Worm (Caenorhabditis elegans) whole organism, L4/young adult: ENCODE data around the gene kin-26.
A peak's percentile ranks its signal among the peaks of the same experiment; 100 is the strongest.

ENCODE experiments used
- W03F9.2 ChIP-seq: fragments of 150-350 bp; optimal IDR thresholded peaks from 2 replicates; lab custom pipeline; 2014; ENCODE audit warnings: missing biosample characterization, missing genetic modification characterization
- dao-5 ChIP-seq: sonication (generic microtip); optimal IDR thresholded peaks from 2 replicates; lab custom pipeline; 2016; ENCODE audit warnings: missing genotype, missing genetic modification characterization, moderate library complexity, missing compliant biosample characterization
- him-1 ChIP-seq: sonication (generic microtip); optimal IDR thresholded peaks from 2 replicates; lab custom pipeline; 2016; ENCODE audit warnings: missing genotype, missing genetic modification reagents, missing genetic modification characterization, missing compliant biosample characterization

DNA sequence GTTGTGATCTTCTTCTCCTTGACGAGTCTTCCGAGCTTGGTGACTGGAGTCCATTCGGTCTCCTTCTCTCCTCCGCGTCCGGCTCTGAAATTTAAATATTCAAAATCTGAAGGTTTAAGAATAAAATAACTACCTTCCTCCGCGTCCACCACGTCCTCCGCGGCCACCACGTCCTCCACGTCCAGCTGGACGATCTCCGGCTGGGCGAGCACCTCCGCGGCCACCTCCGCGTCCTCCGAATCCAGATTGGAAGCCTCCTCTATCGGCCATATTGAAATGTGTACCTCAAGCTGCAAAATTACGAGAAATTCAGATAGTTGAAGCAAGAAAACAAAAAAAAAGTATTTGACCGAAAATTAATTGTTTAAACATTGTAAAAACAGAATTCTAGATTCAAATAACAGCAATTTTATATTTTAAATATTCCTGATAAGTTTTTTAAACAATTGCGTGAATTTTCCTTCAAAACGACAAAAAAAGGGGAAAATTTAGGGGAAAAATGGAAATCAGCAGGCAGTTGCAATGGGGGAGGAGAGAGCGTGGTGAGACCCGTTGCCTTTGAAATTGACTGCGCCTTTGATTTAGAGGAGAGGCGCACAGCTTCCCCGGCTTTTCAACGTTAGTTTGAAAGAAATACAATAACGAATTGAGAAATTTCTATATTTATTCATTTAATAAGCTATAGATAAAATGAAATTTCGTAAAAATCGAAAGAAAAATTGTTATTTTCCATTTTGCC is 48.6 kb upstream of the kin-26 start, which contains the start of gene rps-2:
- TF ChIP-seq dao-5 (tag; lab: Kevin White, UChicago) = no peak
- TF ChIP-seq him-1 = no peak
- TF ChIP-seq W03F9.2 (tag; lab: Kevin White, UChicago) = peak; percentile 23
